Worm (Caenorhabditis elegans) whole organism, early embryonic: ENCODE results near the gene fmo-3.

ENCODE experiments used
- B0310.2 ChIP-seq: sonication (generic microtip); optimal IDR thresholded peaks from 2 replicates; lab custom pipeline; 2016; ENCODE audit warnings: mild to moderate bottlenecking, missing genetic modification characterization, missing compliant biosample characterization
- F13C5.2 ChIP-seq: sonication (generic microtip); optimal IDR thresholded peaks from 2 replicates; lab custom pipeline; 2017; ENCODE audit warnings: mild to moderate bottlenecking, missing genetic modification characterization, inconsistent platforms, missing compliant biosample characterization
- aly-1 ChIP-seq: sonication (generic microtip); optimal IDR thresholded peaks from 2 replicates; lab custom pipeline; 2016; ENCODE audit warnings: missing genetic modification characterization, missing compliant biosample characterization
- ama-1 ChIP-seq: fragments of 150-350 bp; optimal IDR thresholded peaks from 2 replicates; lab custom pipeline; 2014
- ceh-13 ChIP-seq: fragments of 200-800 bp; sonication (Bioruptor generic); optimal IDR thresholded peaks from 2 replicates; lab custom pipeline; 2018; ENCODE audit warnings: mild to moderate bottlenecking, missing genetic modification characterization, missing compliant biosample characterization
- ceh-36 ChIP-seq: sonication (generic microtip); optimal IDR thresholded peaks from 2 replicates; lab custom pipeline; 2016; ENCODE audit warnings: missing genetic modification characterization, inconsistent platforms, missing compliant biosample characterization
- ets-7 ChIP-seq: sonication (generic microtip); optimal IDR thresholded peaks from 2 replicates; lab custom pipeline; 2016; ENCODE audit warnings: missing genotype, missing genetic modification characterization, missing compliant biosample characterization
- flt-1 ChIP-seq: fragments of 200-800 bp; sonication (Bioruptor generic); IDR thresholded peaks from 2 replicates; pipeline ENCODE4 v1.3.6; 2022; ENCODE audit warnings: missing genetic modification characterization, missing compliant biosample characterization
- hmbx-1 ChIP-seq: sonication (generic microtip); optimal IDR thresholded peaks from 2 replicates; lab custom pipeline; 2016; ENCODE audit warnings: mild to moderate bottlenecking, missing genetic modification characterization, missing compliant biosample characterization
- hmg-4 ChIP-seq: fragments of 200-800 bp; sonication (Bioruptor generic); optimal IDR thresholded peaks from 2 replicates; lab custom pipeline; 2018; ENCODE audit warnings: mild to moderate bottlenecking, missing genetic modification characterization, missing compliant biosample characterization
- hnd-1 ChIP-seq: sonication (generic microtip); optimal IDR thresholded peaks from 2 replicates; lab custom pipeline; 2016; ENCODE audit warnings: missing genetic modification characterization, missing compliant biosample characterization
- pes-1 ChIP-seq: fragments of 200-800 bp; sonication (Bioruptor generic); IDR thresholded peaks from 2 replicates; pipeline ENCODE4 v1.3.6; 2022; ENCODE audit warnings: missing genetic modification reagents, missing genetic modification characterization, missing compliant biosample characterization
- scrt-1 ChIP-seq: fragments of 200-800 bp; sonication (Bioruptor generic); IDR thresholded peaks from 2 replicates; pipeline ENCODE4 v1.3.6; 2022; ENCODE audit warnings: missing genetic modification characterization, missing compliant biosample characterization
- sea-1 ChIP-seq: fragments of 200-800 bp; sonication (Bioruptor generic); conservative IDR thresholded peaks from 2 replicates; pipeline ENCODE4 v1.3.6; 2022; ENCODE audit warnings: missing genetic modification characterization, missing compliant biosample characterization
- tbx-11 ChIP-seq: fragments of 200-800 bp; sonication (Bioruptor generic); IDR thresholded peaks from 2 replicates; pipeline ENCODE4 v1.3.6; 2022; ENCODE audit warnings: missing genetic modification characterization, missing compliant biosample characterization
- tbx-37 ChIP-seq: fragments of 200-800 bp; sonication (Bioruptor generic); conservative IDR thresholded peaks from 2 replicates; pipeline ENCODE4 v1.3.6; 2022; ENCODE audit warnings: missing genetic modification reagents, missing genetic modification characterization, missing compliant biosample characterization
- tra-4 ChIP-seq: sonication (generic microtip); optimal IDR thresholded peaks from 2 replicates; lab custom pipeline; 2017; ENCODE audit warnings: missing genetic modification characterization, missing compliant biosample characterization

The fmo-3 gene

ce11 chrIII:10709676-10710075, 15.2 kb downstream of the fmo-3 start:
- TF ChIP-seq hnd-1 (tag; lab: Kevin White, UChicago): no peak
- TF ChIP-seq flt-1 (GFP tag; lab: Robert Waterston, UW): no peak
- no peak for TF ChIP-seq tbx-37 (GFP tag; lab: Robert Waterston, UW)
- TF ChIP-seq B0310.2 (tag; lab: Kevin White, UChicago): no peak
- no peak for TF ChIP-seq ama-1 (lab: Kevin White, UChicago)
- TF ChIP-seq ceh-36: no peak
- no peak for TF ChIP-seq pes-1 (GFP tag; lab: Robert Waterston, UW)
- no peak for TF ChIP-seq hmbx-1 (tag; lab: Kevin White, UChicago)
- no peak for TF ChIP-seq sea-1 (GFP tag; lab: Robert Waterston, UW)
- no peak for TF ChIP-seq ets-7 (tag; lab: Kevin White, UChicago)
- TF ChIP-seq aly-1 (tag; lab: Kevin White, UChicago): no peak
- no peak for TF ChIP-seq tra-4 (tag; lab: Kevin White, UChicago)
- no peak for TF ChIP-seq ceh-13 (GFP tag; lab: Kevin White, UChicago)
- no peak for TF ChIP-seq tbx-11 (GFP tag; lab: Robert Waterston, UW)
- no peak for TF ChIP-seq hmg-4 (GFP tag; lab: Kevin White, UChicago)

DNA sequence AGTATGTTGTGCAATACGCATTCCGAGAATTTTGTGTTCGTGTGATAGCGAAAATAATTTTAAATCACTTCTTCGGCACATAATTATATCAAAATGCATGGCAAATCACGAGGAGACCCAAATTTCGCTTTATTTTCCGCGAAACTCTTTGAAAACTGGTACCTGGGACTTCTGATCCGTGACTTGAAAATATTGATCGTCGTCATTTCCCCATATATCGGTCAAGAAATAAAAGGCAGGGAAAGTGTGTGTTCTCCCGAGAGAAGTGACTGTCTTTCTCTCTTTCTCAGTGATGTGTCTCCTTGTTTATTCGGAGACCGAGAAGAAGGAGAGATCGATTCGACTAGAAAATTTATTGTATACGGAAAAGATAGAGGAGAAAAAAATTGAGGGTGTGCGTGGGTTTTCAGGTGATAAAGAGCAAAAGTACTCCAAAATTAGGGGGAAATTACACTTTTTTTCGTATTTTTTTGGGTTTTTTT, 16.8 kb downstream of the fmo-3 start, which contains the start of gene W09D10.5:
TSS of gene W09D10.5 (minus strand) at position 345 of the 482 bp plus-strand sequence.
- TF ChIP-seq pes-1 (GFP tag; lab: Robert Waterston, UW) (no peak), scrt-1 (no peak), ama-1 (lab: Kevin White, UChicago) (peak; percentile 85)

- TF ChIP-seq ceh-36: no peak
- no peak for TF ChIP-seq tbx-11 (GFP tag; lab: Robert Waterston, UW)
- TF ChIP-seq hmg-4 (GFP tag; lab: Kevin White, UChicago): no peak
- no peak for TF ChIP-seq sea-1 (GFP tag; lab: Robert Waterston, UW)
- TF ChIP-seq hnd-1 (tag; lab: Kevin White, UChicago): no peak
- TF ChIP-seq flt-1 (GFP tag; lab: Robert Waterston, UW): no peak
- TF ChIP-seq hmbx-1 (tag; lab: Kevin White, UChicago): no peak
- TF ChIP-seq B0310.2 (tag; lab: Kevin White, UChicago): no peak
- no peak for TF ChIP-seq F13C5.2
- TF ChIP-seq scrt-1: no peak
- no peak for TF ChIP-seq pes-1 (GFP tag; lab: Robert Waterston, UW)
- TF ChIP-seq ceh-13 (GFP tag; lab: Kevin White, UChicago): no peak
Measured at ce11 chrIII:10714541-10714940, 20.1 kb downstream of the fmo-3 start.

ce11 chrIII:10716091-10716490, 21.6 kb downstream of the fmo-3 start, which contains the start of gene W09D10.4:
Gene W09D10.4, minus strand, starts transcription at chrIII:10716191.
- TF ChIP-seq ets-7 (tag; lab: Kevin White, UChicago) (no peak), hnd-1 (tag; lab: Kevin White, UChicago) (no peak), ceh-13 (GFP tag; lab: Kevin White, UChicago) (no peak), B0310.2 (tag; lab: Kevin White, UChicago) (no peak), F13C5.2 (no peak), hmg-4 (GFP tag; lab: Kevin White, UChicago) (no peak)

ce11 chrIII:10717479-10717878, 23.0 kb downstream of the fmo-3 start:
- TF ChIP-seq ceh-13 (GFP tag; lab: Kevin White, UChicago): no peak
- TF ChIP-seq tra-4 (tag; lab: Kevin White, UChicago): no peak
- no peak for TF ChIP-seq scrt-1
- no peak for TF ChIP-seq F13C5.2

- no peak for TF ChIP-seq ceh-36
- TF ChIP-seq ama-1 (lab: Kevin White, UChicago): no peak
- no peak for TF ChIP-seq tbx-37 (GFP tag; lab: Robert Waterston, UW)
- no peak for TF ChIP-seq F13C5.2
- no peak for TF ChIP-seq sea-1 (GFP tag; lab: Robert Waterston, UW)
- TF ChIP-seq hmbx-1 (tag; lab: Kevin White, UChicago): no peak
- no peak for TF ChIP-seq hnd-1 (tag; lab: Kevin White, UChicago)
- no peak for TF ChIP-seq flt-1 (GFP tag; lab: Robert Waterston, UW)
- TF ChIP-seq tbx-11 (GFP tag; lab: Robert Waterston, UW): no peak
- no peak for TF ChIP-seq ceh-13 (GFP tag; lab: Kevin White, UChicago)
- TF ChIP-seq tra-4 (tag; lab: Kevin White, UChicago): no peak
- TF ChIP-seq B0310.2 (tag; lab: Kevin White, UChicago): no peak
- no peak for TF ChIP-seq pes-1 (GFP tag; lab: Robert Waterston, UW)
Measured at ce11 chrIII:10718078-10718477, 23.6 kb downstream of the fmo-3 start.

DNA sequence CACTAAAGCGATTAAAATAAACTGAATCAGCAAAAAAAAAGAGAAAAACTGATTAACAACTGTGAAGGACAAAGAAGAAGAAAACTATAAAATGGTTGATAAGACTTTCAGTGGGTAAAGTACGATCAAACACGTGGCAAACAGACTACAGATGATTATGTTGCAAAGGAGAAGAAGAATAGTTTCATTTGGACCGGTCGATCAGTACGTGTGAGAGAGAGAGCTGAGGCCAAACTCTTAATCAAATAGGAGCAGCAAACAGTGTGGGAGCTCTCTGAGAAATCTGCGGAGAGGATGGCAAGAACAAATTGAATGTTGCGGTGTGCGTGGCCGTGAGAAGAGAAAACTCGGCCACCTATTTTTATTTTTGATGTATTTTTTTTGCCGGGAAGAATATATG, 24.6 kb downstream of the fmo-3 start:
- no peak for TF ChIP-seq hnd-1 (tag; lab: Kevin White, UChicago)
- TF ChIP-seq hmg-4 (GFP tag; lab: Kevin White, UChicago): no peak
- no peak for TF ChIP-seq ama-1 (lab: Kevin White, UChicago)
- no peak for TF ChIP-seq hmbx-1 (tag; lab: Kevin White, UChicago)
- TF ChIP-seq B0310.2 (tag; lab: Kevin White, UChicago): no peak
- no peak for TF ChIP-seq aly-1 (tag; lab: Kevin White, UChicago)
- no peak for TF ChIP-seq flt-1 (GFP tag; lab: Robert Waterston, UW)
- TF ChIP-seq ets-7 (tag; lab: Kevin White, UChicago): no peak
- TF ChIP-seq pes-1 (GFP tag; lab: Robert Waterston, UW): no peak
- no peak for TF ChIP-seq tra-4 (tag; lab: Kevin White, UChicago)
- TF ChIP-seq tbx-37 (GFP tag; lab: Robert Waterston, UW): no peak
- TF ChIP-seq ceh-36: no peak
- no peak for TF ChIP-seq ceh-13 (GFP tag; lab: Kevin White, UChicago)
- TF ChIP-seq scrt-1: no peak
- no peak for TF ChIP-seq tbx-11 (GFP tag; lab: Robert Waterston, UW)
- TF ChIP-seq sea-1 (GFP tag; lab: Robert Waterston, UW): no peak
- no peak for TF ChIP-seq F13C5.2
